Worm (Caenorhabditis elegans): Measurements from ENCODE around the gene C01G10.14.

Gene C01G10.14

ce11 chrV:15143798-15144197 lies 38.1 kb upstream of the C01G10.14 start, which contains the start of gene K08F9.4 (continued):
- TF ChIP-seq tra-1 (GFP tag; IDR thresholded peaks at IDR 0.05), result no peak

ce11 chrV:15143285-15143684 lies 37.5 kb upstream of the C01G10.14 start, which contains the start of gene K08F9.1:
TSS of gene K08F9.1 (minus strand) at chrV:15143385.
- TF ChIP-seq egl-27 (tag; optimal IDR thresholded peaks at IDR 0.05) (no peak), F44E2.7 (GFP tag; IDR thresholded peaks at IDR 0.05) (no peak)

DNA sequence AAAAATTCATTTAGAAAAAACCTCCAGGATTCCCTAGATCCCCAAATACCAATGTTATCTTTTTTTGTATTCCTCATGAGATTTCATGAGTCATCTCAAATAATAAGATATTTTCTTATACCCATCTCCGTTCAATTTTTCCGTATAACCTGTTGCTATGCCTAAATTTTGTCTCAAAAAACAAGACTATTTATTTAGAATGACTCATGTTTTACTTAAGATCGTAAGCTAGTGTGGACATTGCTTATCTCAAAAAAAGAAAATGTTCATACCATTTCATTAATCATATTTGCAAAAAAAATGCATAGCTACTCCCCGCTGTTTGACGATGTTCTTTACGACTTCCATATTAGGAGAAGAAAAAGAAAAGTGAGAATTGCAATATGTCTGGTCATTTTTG lies 34.5 kb upstream of the C01G10.14 start, which contains the start of gene K08F9.3:
Gene K08F9.3, plus strand, starts transcription at position 301 of the 400 bp plus-strand sequence.
- TF ChIP-seq ceh-82 (tag; optimal IDR thresholded peaks at IDR 0.05) (no peak), lin-1 (GFP tag; IDR thresholded peaks at IDR 0.05) (no peak), lin-13 (GFP tag; optimal IDR thresholded peaks at IDR 0.05) (no peak), vab-7 (GFP tag; IDR thresholded peaks at IDR 0.05) (no peak), ceh-28 (tag; optimal IDR thresholded peaks at IDR 0.05) (no peak), tra-1 (GFP tag; IDR thresholded peaks at IDR 0.05) (no peak), nhr-41 (GFP tag; IDR thresholded peaks at IDR 0.05) (no peak), dmd-9 (GFP tag; IDR thresholded peaks at IDR 0.05) (no peak), Y75B8A.6 (GFP tag; IDR thresholded peaks at IDR 0.05) (no peak), ceh-62 (tag; optimal IDR thresholded peaks at IDR 0.05) (no peak), lim-7 (GFP tag; IDR thresholded peaks at IDR 0.05) (no peak)

- no peak for TF ChIP-seq daf-19 (GFP tag; conservative IDR thresholded peaks at IDR 0.05)
- TF ChIP-seq daf-16 (GFP tag; optimal IDR thresholded peaks at IDR 0.05), result no peak
- TF ChIP-seq daf-16 (tag; optimal IDR thresholded peaks at IDR 0.05), result peak; percentile 55
- TF ChIP-seq nhr-48 (tag; optimal IDR thresholded peaks at IDR 0.05), result no peak
- TF ChIP-seq T20F7.1 (GFP tag; optimal IDR thresholded peaks at IDR 0.05), result no peak
- TF ChIP-seq lin-13 (GFP tag; optimal IDR thresholded peaks at IDR 0.05), result no peak
- TF ChIP-seq nhr-10 (tag; optimal IDR thresholded peaks at IDR 0.05), result no peak
- TF ChIP-seq D1046.2 (GFP tag; IDR thresholded peaks at IDR 0.05), result no peak
- no peak for TF ChIP-seq tag-97 (GFP tag; IDR thresholded peaks at IDR 0.05)
- TF ChIP-seq F49E8.2 (tag; optimal IDR thresholded peaks at IDR 0.05; ENCODE audit: borderline replicate concordance), result no peak
- no peak for TF ChIP-seq mdt-29 (GFP tag; IDR thresholded peaks at IDR 0.05)
- TF ChIP-seq dmd-6 (GFP tag; IDR thresholded peaks at IDR 0.05), result no peak
- TF ChIP-seq lin-29 (GFP tag; IDR thresholded peaks at IDR 0.05), result no peak
- TF ChIP-seq pqm-1 (tag; optimal IDR thresholded peaks at IDR 0.05), result peak; percentile 14
- TF ChIP-seq fos-1 (tag; optimal IDR thresholded peaks at IDR 0.05), result no peak
- no peak for TF ChIP-seq ceh-62 (tag; optimal IDR thresholded peaks at IDR 0.05)
- TF ChIP-seq lin-38 (GFP tag; IDR thresholded peaks at IDR 0.05), result no peak
- no peak for TF ChIP-seq sdz-12 (GFP tag; optimal IDR thresholded peaks at IDR 0.05)
- peak; percentile 55 for TF ChIP-seq nhr-77 (tag; optimal IDR thresholded peaks at IDR 0.05)
- no peak for TF ChIP-seq nhr-42 (GFP tag; IDR thresholded peaks at IDR 0.05)
- no peak for TF ChIP-seq vab-7 (GFP tag; IDR thresholded peaks at IDR 0.05)
- no peak for TF ChIP-seq dmd-8 (GFP tag; IDR thresholded peaks at IDR 0.05)
- TF ChIP-seq F37D6.2 (tag; optimal IDR thresholded peaks at IDR 0.05), result no peak
- peak; percentile 12 for TF ChIP-seq dve-1 (tag; optimal IDR thresholded peaks at IDR 0.05; ENCODE audit: insufficient read depth)
- TF ChIP-seq ztf-11 (tag; optimal IDR thresholded peaks at IDR 0.05), result no peak
- no peak for TF ChIP-seq hif-1 (tag; optimal IDR thresholded peaks at IDR 0.05)
- no peak for TF ChIP-seq tra-1 (GFP tag; IDR thresholded peaks at IDR 0.05)
- no peak for TF ChIP-seq nhr-6 (tag; optimal IDR thresholded peaks at IDR 0.05)
- no peak for TF ChIP-seq ceh-32 (tag; optimal IDR thresholded peaks at IDR 0.05; ENCODE audit: poor library complexity)
- TF ChIP-seq Y48G9A.11 (GFP tag; IDR thresholded peaks at IDR 0.05), result no peak
- no peak for TF ChIP-seq ZK337.2 (GFP tag; IDR thresholded peaks at IDR 0.05)
- TF ChIP-seq ama-1 (optimal IDR thresholded peaks at IDR 0.05), result no peak
- TF ChIP-seq jun-1 (tag; optimal IDR thresholded peaks at IDR 0.05), result no peak
- TF ChIP-seq nhr-111 (GFP tag; optimal IDR thresholded peaks at IDR 0.05), result no peak
- TF ChIP-seq unc-62 (GFP tag; optimal IDR thresholded peaks at IDR 0.05 in 1 of 2), result no peak
- no peak for TF ChIP-seq unc-62 (tag; optimal IDR thresholded peaks at IDR 0.05)
- TF ChIP-seq nhr-28 (tag; optimal IDR thresholded peaks at IDR 0.05), result peak; percentile 34
- no peak for TF ChIP-seq ztf-7 (tag; optimal IDR thresholded peaks at IDR 0.05)
- TF ChIP-seq lir-3 (tag; optimal IDR thresholded peaks at IDR 0.05), result no peak
Measured at ce11 chrV:15139811-15140210, 34.1 kb upstream of the C01G10.14 start.
